Worm (Caenorhabditis elegans) whole organism, late embryonic: ENCODE data around the gene C17C3.6.

Source experiments
- ceh-2 ChIP-seq: sonication (generic microtip); optimal IDR thresholded peaks from 2 replicates; lab custom pipeline; 2016; ENCODE audit warnings: missing genotype, missing genetic modification characterization, missing compliant biosample characterization
- ceh-24 ChIP-seq: sonication (generic microtip); optimal IDR thresholded peaks from 2 replicates; lab custom pipeline; 2016; ENCODE audit warnings: mild to moderate bottlenecking, missing genetic modification characterization, missing compliant biosample characterization
- ceh-30 ChIP-seq: fragments of 150-350 bp; optimal IDR thresholded peaks from 2 replicates; lab custom pipeline; 2014; ENCODE audit warnings: missing biosample characterization, missing genetic modification characterization
- ceh-45 ChIP-seq: fragments of 200-800 bp; sonication (Bioruptor generic); IDR thresholded peaks from 2 replicates; pipeline ENCODE4 v1.3.6; 2022; ENCODE audit warnings: missing genetic modification reagents, missing genetic modification characterization, missing compliant biosample characterization
- lin-11 ChIP-seq: fragments of 200-800 bp; sonication (Bioruptor generic); optimal IDR thresholded peaks from 2 replicates; lab custom pipeline; 2018; ENCODE audit warnings: mild to moderate bottlenecking, missing genetic modification characterization, missing compliant biosample characterization
- nfya-1 ChIP-seq: sonication (generic microtip); optimal IDR thresholded peaks from 2 replicates; lab custom pipeline; 2017; ENCODE audit warnings: missing genetic modification characterization, mild to moderate bottlenecking, missing compliant biosample characterization, antibody characterized with exemption, moderate library complexity
- nhr-11 ChIP-seq: fragments of 150-350 bp; optimal IDR thresholded peaks from 2 replicates; lab custom pipeline; 2014; ENCODE audit warnings: missing biosample characterization, missing genetic modification characterization
- pqm-1 ChIP-seq: sonication (generic microtip); optimal IDR thresholded peaks from 2 replicates; lab custom pipeline; 2016; ENCODE audit warnings: missing genetic modification characterization, missing compliant biosample characterization
- unc-3 ChIP-seq, 2 experiments: fragments of 200-800 bp in 1 of 2; sonication (Bioruptor generic) in 1 of 2; sonication (generic microtip) in 1 of 2; conservative IDR thresholded peaks in 1 of 2; optimal IDR thresholded peaks in 1 of 2; 2 replicates each; pipeline versions ENCODE4 v1.3.6 to Lab custom; 2016 to 2022; ENCODE audit warnings: missing compliant biosample characterization in 2 of 2, missing genetic modification characterization in 2 of 2, missing genetic modification reagents in 1 of 2
- unc-42 ChIP-seq: sonication (generic microtip); optimal IDR thresholded peaks from 2 replicates; lab custom pipeline; 2016; ENCODE audit warnings: missing genotype, missing genetic modification characterization, missing compliant biosample characterization

ce11 chrII:5533642-5534041, 16.2 kb upstream of the C17C3.6 start, which contains the start of gene hlh-26:
- TF ChIP-seq pqm-1 (tag; lab: Kevin White, UChicago) (no peak), unc-42 (tag; lab: Kevin White, UChicago) (no peak), nhr-11 (tag; lab: Kevin White, UChicago) (no peak), ceh-30 (tag; lab: Kevin White, UChicago) (no peak), unc-3 (GFP tag; conservative IDR thresholded peaks at IDR 0.05; lab: Robert Waterston, UW) (no peak), unc-3 (tag; optimal IDR thresholded peaks at IDR 0.05; lab: Kevin White, UChicago) (no peak), ceh-24 (tag; lab: Kevin White, UChicago) (no peak), lin-11 (tag; lab: Kevin White, UChicago) (no peak), ceh-45 (GFP tag; lab: Robert Waterston, UW) (no peak), nfya-1 (tag; lab: Kevin White, UChicago) (no peak), ceh-2 (no peak)
